Worm (Caenorhabditis elegans) whole organism, L4/young adult: ENCODE measurements around the gene K07C11.10.

ENCODE experiments used
- W03F9.2 ChIP-seq: fragments of 150-350 bp; optimal IDR thresholded peaks from 2 replicates; lab custom pipeline; 2014; ENCODE audit warnings: missing biosample characterization, missing genetic modification characterization
- dao-5 ChIP-seq: sonication (generic microtip); optimal IDR thresholded peaks from 2 replicates; lab custom pipeline; 2016; ENCODE audit warnings: missing genotype, missing genetic modification characterization, moderate library complexity, missing compliant biosample characterization
- him-1 ChIP-seq: sonication (generic microtip); optimal IDR thresholded peaks from 2 replicates; lab custom pipeline; 2016; ENCODE audit warnings: missing genotype, missing genetic modification reagents, missing genetic modification characterization, missing compliant biosample characterization

- TF ChIP-seq him-1 (tag; lab: Kevin White, UChicago) (no peak), dao-5 (no peak), W03F9.2 (tag; lab: Kevin White, UChicago) (no peak)
These were observed 25.4 kb downstream of the K07C11.10 start, which contains the start of gene cri-2 for ce11 chrV:8201229-8201858.
